Worm (Caenorhabditis elegans) whole organism, L2 larva: ENCODE measurements around the gene C07H4.1.

ENCODE experiments used
- aly-2 ChIP-seq: fragments of 150-350 bp; optimal IDR thresholded peaks from 2 replicates; lab custom pipeline; 2014; ENCODE audit warnings: missing biosample characterization, missing genetic modification characterization
- ama-1 ChIP-seq: fragments of 150-350 bp; optimal IDR thresholded peaks from 2 replicates; lab custom pipeline; 2018; ENCODE audit warnings: inconsistent platforms
- blmp-1 ChIP-seq: sonication (generic microtip); optimal IDR thresholded peaks from 2 replicates; lab custom pipeline; 2017; ENCODE audit warnings: missing genetic modification characterization, mild to moderate bottlenecking, missing compliant biosample characterization, antibody characterized with exemption, moderate library complexity; ENCODE audit not compliant: insufficient read depth
- ceh-16 ChIP-seq: fragments of 150-350 bp; optimal IDR thresholded peaks from 2 replicates; lab custom pipeline; 2014; ENCODE audit warnings: missing biosample characterization, missing genetic modification characterization
- ceh-82 ChIP-seq: fragments of 150-350 bp; optimal IDR thresholded peaks from 2 replicates; lab custom pipeline; 2014; ENCODE audit warnings: missing biosample characterization, missing genetic modification characterization
- crh-2 ChIP-seq: sonication (generic microtip); optimal IDR thresholded peaks from 2 replicates; lab custom pipeline; 2017; ENCODE audit warnings: missing biosample characterization, missing genetic modification characterization
- dmd-4 ChIP-seq: sonication (generic microtip); optimal IDR thresholded peaks from 2 replicates; lab custom pipeline; 2017; ENCODE audit warnings: missing biosample characterization, missing genetic modification characterization
- elt-1 ChIP-seq: fragments of 150-350 bp; optimal IDR thresholded peaks from 2 replicates; lab custom pipeline; 2014; ENCODE audit warnings: missing biosample characterization, missing genetic modification characterization
- elt-3 ChIP-seq: sonication (generic microtip); optimal IDR thresholded peaks from 2 replicates; lab custom pipeline; 2017; ENCODE audit warnings: missing biosample characterization, missing genetic modification characterization
- fos-1 ChIP-seq: fragments of 150-350 bp; optimal IDR thresholded peaks from 2 replicates; lab custom pipeline; 2014; ENCODE audit warnings: missing biosample characterization, missing genetic modification characterization
- mab-5 ChIP-seq: fragments of 150-350 bp; optimal IDR thresholded peaks from 2 replicates; lab custom pipeline; 2014; ENCODE audit warnings: missing biosample characterization, missing genetic modification characterization
- mbf-1 ChIP-seq: sonication (generic microtip); optimal IDR thresholded peaks from 2 replicates; lab custom pipeline; 2017; ENCODE audit warnings: missing biosample characterization, missing genetic modification characterization
- nhr-10 ChIP-seq: sonication (generic microtip); optimal IDR thresholded peaks from 2 replicates; lab custom pipeline; 2017; ENCODE audit warnings: missing biosample characterization, missing genetic modification characterization
- nhr-11 ChIP-seq: fragments of 150-350 bp; optimal IDR thresholded peaks from 2 replicates; lab custom pipeline; 2014; ENCODE audit warnings: missing biosample characterization, missing genetic modification characterization
- nhr-12 ChIP-seq: fragments of 150-350 bp; optimal IDR thresholded peaks from 2 replicates; lab custom pipeline; 2014; ENCODE audit warnings: missing biosample characterization, missing genetic modification characterization
- nhr-129 ChIP-seq: fragments of 150-350 bp; optimal IDR thresholded peaks from 2 replicates; lab custom pipeline; 2014; ENCODE audit warnings: missing biosample characterization, missing genetic modification characterization
- nhr-21 ChIP-seq: fragments of 150-350 bp; optimal IDR thresholded peaks from 2 replicates; lab custom pipeline; 2014; ENCODE audit warnings: missing biosample characterization, missing genetic modification characterization
- nhr-23 ChIP-seq: fragments of 150-350 bp; optimal IDR thresholded peaks from 2 replicates; lab custom pipeline; 2014; ENCODE audit warnings: missing biosample characterization, missing genetic modification reagents, missing genetic modification characterization
- nhr-237 ChIP-seq: fragments of 150-350 bp; optimal IDR thresholded peaks from 2 replicates; lab custom pipeline; 2014; ENCODE audit warnings: missing biosample characterization, missing genetic modification characterization
- nhr-25 ChIP-seq: fragments of 150-350 bp; sonication (generic microtip); optimal IDR thresholded peaks from 3 replicates; lab custom pipeline; 2014; ENCODE audit warnings: missing biosample characterization, missing genetic modification characterization
- nhr-6 ChIP-seq: fragments of 150-350 bp; optimal IDR thresholded peaks from 2 replicates; lab custom pipeline; 2014; ENCODE audit warnings: missing biosample characterization, missing genetic modification characterization
- nhr-77 ChIP-seq: fragments of 150-350 bp; optimal IDR thresholded peaks from 2 replicates; lab custom pipeline; 2014; ENCODE audit warnings: missing biosample characterization, missing genetic modification characterization
- sem-4 ChIP-seq: fragments of 150-350 bp; optimal IDR thresholded peaks from 2 replicates; lab custom pipeline; 2014; ENCODE audit warnings: missing biosample characterization, missing genetic modification reagents, missing genetic modification characterization
- skn-1 ChIP-seq: sonication (generic microtip); optimal IDR thresholded peaks from 2 replicates; lab custom pipeline; 2017; ENCODE audit warnings: missing biosample characterization, missing genetic modification characterization
- sma-3 ChIP-seq: sonication (generic microtip); optimal IDR thresholded peaks from 2 replicates; lab custom pipeline; 2016; ENCODE audit warnings: missing genetic modification reagents, missing genetic modification characterization, missing compliant biosample characterization
- sma-9 ChIP-seq, 2 experiments: fragments of 150-350 bp in 1 of 2; sonication (generic microtip) in 1 of 2; optimal IDR thresholded peaks; 2 replicates each; lab custom pipeline; 2014 to 2016; ENCODE audit warnings: missing genetic modification characterization in 2 of 2, mild to moderate bottlenecking in 1 of 2, missing biosample characterization in 1 of 2, missing compliant biosample characterization in 1 of 2, missing genetic modification reagents in 1 of 2, moderate library complexity in 1 of 2
- unc-39 ChIP-seq: fragments of 150-350 bp; optimal IDR thresholded peaks from 2 replicates; lab custom pipeline; 2014; ENCODE audit warnings: missing biosample characterization, missing genetic modification characterization
- unc-55 ChIP-seq: fragments of 150-350 bp; sonication (generic microtip); optimal IDR thresholded peaks from 3 replicates; lab custom pipeline; 2014; ENCODE audit warnings: missing biosample characterization, missing genetic modification reagents, missing genetic modification characterization
- unc-62 ChIP-seq: fragments of 150-350 bp; optimal IDR thresholded peaks from 2 replicates; lab custom pipeline; 2014; ENCODE audit warnings: missing biosample characterization, missing genetic modification reagents, missing genetic modification characterization
- zag-1 ChIP-seq: fragments of 150-350 bp; optimal IDR thresholded peaks from 2 replicates; lab custom pipeline; 2014; ENCODE audit warnings: missing biosample characterization, missing genetic modification characterization
- ztf-4 ChIP-seq: fragments of 150-350 bp; optimal IDR thresholded peaks from 2 replicates; lab custom pipeline; 2014; ENCODE audit warnings: missing biosample characterization, missing genetic modification characterization

Gene C07H4.1

ce11 chrII:9098505-9098904 lies 5.0 kb upstream of the C07H4.1 start, which contains the start of gene clh-5:
clh-5 (minus strand) TSS chrII:9098605.
- TF ChIP-seq zag-1 (tag; lab: Kevin White, UChicago) (no peak), dmd-4 (tag; lab: Kevin White, UChicago) (no peak), blmp-1 (tag; lab: Kevin White, UChicago) (no peak)

DNA sequence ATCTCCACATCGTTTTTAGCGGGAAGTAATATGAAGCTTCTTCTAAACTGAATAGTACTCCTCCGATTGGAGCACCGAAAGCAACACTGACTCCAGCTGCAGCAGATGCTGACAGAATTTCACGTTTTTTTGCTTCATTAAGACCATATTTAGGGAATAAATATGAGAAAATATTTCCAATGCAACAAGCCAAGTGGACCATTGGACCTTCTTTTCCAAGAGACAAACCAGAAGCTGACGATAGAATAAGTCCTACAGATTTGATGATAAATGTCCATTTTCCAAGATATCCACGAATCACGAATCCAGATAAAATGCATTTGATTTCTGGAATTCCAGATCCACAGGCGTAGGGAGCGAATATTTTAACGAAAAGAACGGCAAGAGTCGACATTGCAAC lies 3.8 kb upstream of the C07H4.1 start:
- TF ChIP-seq nhr-23 (tag; lab: Kevin White, UChicago) (no peak), aly-2 (no peak), zag-1 (tag; lab: Kevin White, UChicago) (no peak), nhr-11 (tag; lab: Kevin White, UChicago) (no peak), unc-62 (GFP tag; lab: Kevin White, UChicago) (no peak), skn-1 (tag; lab: Kevin White, UChicago) (no peak), unc-39 (no peak), unc-55 (no peak), nhr-10 (tag; lab: Kevin White, UChicago) (no peak), nhr-6 (tag; lab: Kevin White, UChicago) (no peak), mab-5 (tag; lab: Kevin White, UChicago) (no peak), nhr-237 (tag; lab: Kevin White, UChicago) (no peak), nhr-21 (tag; lab: Kevin White, UChicago) (no peak), mbf-1 (tag; lab: Kevin White, UChicago) (no peak), ama-1 (lab: Kevin White, UChicago) (no peak), sma-3 (GFP tag; lab: Kevin White, UChicago) (no peak), sem-4 (tag; lab: Kevin White, UChicago) (no peak)

- TF ChIP-seq fos-1 (tag; lab: Kevin White, UChicago) (peak; percentile 100), elt-1 (tag; lab: Kevin White, UChicago) (no peak)
Measured at ce11 chrII:9094247-9094790, 835 bp upstream of the C07H4.1 start.

DNA sequence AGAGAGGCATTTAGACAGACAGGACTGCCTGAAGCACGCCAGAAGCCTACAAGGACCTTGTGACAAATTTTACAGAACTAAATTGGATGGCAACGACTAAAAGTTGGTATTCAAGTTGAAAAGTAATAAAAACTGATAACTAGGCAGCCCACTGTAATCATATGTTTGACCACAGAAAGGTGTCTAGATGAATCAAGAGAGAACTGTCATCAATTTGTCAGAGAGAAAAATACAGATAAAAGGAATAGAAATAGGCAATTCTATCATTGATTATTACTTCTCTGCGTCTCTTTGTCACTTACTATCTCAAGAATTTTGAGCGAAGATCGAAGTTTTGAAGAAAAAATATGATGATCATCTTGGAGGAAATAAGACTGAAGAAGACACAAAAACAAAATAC lies 574 bp downstream of the C07H4.1 start:
- TF ChIP-seq elt-3 (tag; lab: Kevin White, UChicago) (no peak), ceh-16 (tag; lab: Kevin White, UChicago) (no peak), ama-1 (lab: Kevin White, UChicago) (no peak), nhr-129 (tag; lab: Kevin White, UChicago) (no peak), ceh-82 (no peak), sma-9 (GFP tag; optimal IDR thresholded peaks at IDR 0.05; lab: Kevin White, UChicago) (peak; percentile 28), sma-9 (tag; optimal IDR thresholded peaks at IDR 0.05; lab: Kevin White, UChicago) (no peak), fos-1 (tag; lab: Kevin White, UChicago) (peak; percentile 92), nhr-25 (tag; lab: Kevin White, UChicago) (peak; percentile 10)

- TF ChIP-seq nhr-12 (tag; lab: Kevin White, UChicago): no peak
- no peak for TF ChIP-seq sma-9 (GFP tag; optimal IDR thresholded peaks at IDR 0.05; lab: Kevin White, UChicago)
- no peak for TF ChIP-seq sma-9 (tag; optimal IDR thresholded peaks at IDR 0.05; lab: Kevin White, UChicago)
- TF ChIP-seq skn-1 (tag; lab: Kevin White, UChicago): no peak
- no peak for TF ChIP-seq nhr-77 (tag; lab: Kevin White, UChicago)
- TF ChIP-seq, all 48 proteins: peak for 0
Measured at ce11 chrII:9086308-9086707, 7.2 kb downstream of the C07H4.1 start, which contains the start of gene hlh-3. hlh-3 (plus strand) TSS chrII:9086608.

- TF ChIP-seq nhr-11 (tag; lab: Kevin White, UChicago) (no peak), crh-2 (no peak), ztf-4 (tag; lab: Kevin White, UChicago) (no peak), nhr-21 (tag; lab: Kevin White, UChicago) (no peak)
Measured at ce11 chrII:9083093-9083492, 10.4 kb downstream of the C07H4.1 start, which contains the start of gene sysm-1. sysm-1 (minus strand) TSS chrII:9083193.
